Fruit fly (Drosophila melanogaster): ENCODE results near the gene CG2246.

The CG2246 gene

DNA sequence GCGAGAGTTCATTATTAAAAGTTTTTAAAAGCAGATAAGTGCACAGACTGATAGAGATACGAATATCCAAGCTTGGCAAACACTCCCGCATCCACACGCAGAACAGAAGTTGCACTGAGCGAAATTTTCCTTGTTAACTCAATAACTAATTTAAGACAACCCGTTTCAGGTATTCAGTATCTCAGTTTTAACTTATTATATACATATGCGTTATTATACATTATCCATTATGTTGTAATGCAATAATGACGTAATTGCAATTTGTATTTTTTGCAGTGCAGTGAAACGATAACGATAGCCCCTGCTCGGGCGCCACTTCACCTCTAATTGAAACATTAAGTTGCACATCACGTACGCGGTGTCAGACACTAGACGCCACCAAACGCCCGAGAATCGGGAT is 42.0 kb upstream of the CG2246 start (continued):
- TF ChIP-seq CG32772 (GFP tag; IDR thresholded peaks at IDR 0.05): peak; percentile 40; the same call in 1 of the 2 replicates
- TF ChIP-seq Max (GFP tag; optimal IDR thresholded peaks at IDR 0.05): no peak
- no peak for TF ChIP-seq psq (GFP tag; optimal IDR thresholded peaks at IDR 0.05)
- TF ChIP-seq Ada2b (GFP tag; IDR thresholded peaks at IDR 0.05): 0 out of 2 replicates have a peak, but pooled peaks have one; percentile 20
- peak; percentile 14 for TF ChIP-seq Sox102F (GFP tag; optimal IDR thresholded peaks at IDR 0.05)
- no peak for TF ChIP-seq Myb (GFP tag; optimal IDR thresholded peaks at IDR 0.05)
- no peak for TF ChIP-seq CG31388 (GFP tag; optimal IDR thresholded peaks at IDR 0.05)
- no peak for TF ChIP-seq CG7357 (GFP tag; IDR thresholded peaks at IDR 0.05)
- 0 out of 3 replicates have a peak, but pooled peaks have one; percentile 56 for TF ChIP-seq ci (GFP tag; IDR thresholded peaks at IDR 0.05)
- TF ChIP-seq vvl (GFP tag; IDR thresholded peaks at IDR 0.05): peak; percentile 25; the same call in 1 of the 2 replicates
- TF ChIP-seq dan (GFP tag; IDR thresholded peaks at IDR 0.05): no peak
- no peak for TF ChIP-seq ERR (GFP tag; optimal IDR thresholded peaks at IDR 0.05)
- no peak for TF ChIP-seq CG10543 (GFP tag; optimal IDR thresholded peaks at IDR 0.05)
- no peak for TF ChIP-seq Elba2 (GFP tag; optimal IDR thresholded peaks at IDR 0.05)
- peak; percentile 14 for TF ChIP-seq CG8388 (GFP tag; optimal IDR thresholded peaks at IDR 0.05)
- peak; percentile 19; the same call in 1 of the 2 replicates for TF ChIP-seq slbo (GFP tag; IDR thresholded peaks at IDR 0.05)
- TF ChIP-seq ind (GFP tag; optimal IDR thresholded peaks at IDR 0.05): peak; percentile 3
- TF ChIP-seq Hsf (GFP tag; optimal IDR thresholded peaks at IDR 0.05): peak; percentile 9
- TF ChIP-seq CG1233 (GFP tag; optimal IDR thresholded peaks at IDR 0.05): peak; percentile 15

DNA sequence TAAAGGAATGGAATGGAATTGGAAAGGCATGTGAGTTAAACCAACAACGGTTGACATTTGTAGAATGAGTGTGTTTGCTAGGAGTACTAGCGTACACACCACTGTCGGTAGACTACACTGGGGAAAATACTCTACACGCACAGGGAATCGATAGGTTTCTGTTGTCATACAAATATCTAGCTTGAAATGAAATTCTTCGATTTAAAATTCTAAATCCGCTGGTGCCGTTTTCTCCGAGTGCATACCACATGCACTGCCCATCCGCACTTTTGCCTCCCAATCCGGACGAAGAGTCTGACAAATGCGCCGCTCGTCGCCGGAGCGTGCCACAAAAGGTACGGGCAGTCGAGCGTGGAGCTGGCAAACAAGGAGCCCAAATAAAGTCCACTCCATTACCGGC is 27.6 kb upstream of the CG2246 start, which contains the start of gene CG2267:
Gene CG2267 (minus strand): TSS at position 101 of the 400 bp plus-strand sequence.
- TF ChIP-seq NK7.1 (GFP tag; optimal IDR thresholded peaks at IDR 0.05) (no peak), ato (GFP tag; IDR thresholded peaks at IDR 0.05; ENCODE audit: partially characterized antibody) (no peak), ems (GFP tag; optimal IDR thresholded peaks at IDR 0.05) (no peak), CrebB (tag; optimal IDR thresholded peaks at IDR 0.05) (no peak), Nf-YA (GFP tag; IDR thresholded peaks at IDR 0.05) (no peak), dpn (GFP tag; optimal IDR thresholded peaks at IDR 0.05) (no peak), CG17186 (GFP tag; optimal IDR thresholded peaks at IDR 0.05) (no peak), Dll (GFP tag; IDR thresholded peaks at IDR 0.05; ENCODE audit: partially characterized antibody) (no peak), fd102C (GFP tag; optimal IDR thresholded peaks at IDR 0.05) (no peak), NFAT (GFP tag; IDR thresholded peaks at IDR 0.05) (no peak), cwo (GFP tag; optimal IDR thresholded peaks at IDR 0.05) (no peak), CG2116 (GFP tag; optimal IDR thresholded peaks at IDR 0.05) (no peak), CG6689 (GFP tag; IDR thresholded peaks at IDR 0.05) (no peak), CG2199 (GFP tag; IDR thresholded peaks at IDR 0.05) (no peak)

DNA sequence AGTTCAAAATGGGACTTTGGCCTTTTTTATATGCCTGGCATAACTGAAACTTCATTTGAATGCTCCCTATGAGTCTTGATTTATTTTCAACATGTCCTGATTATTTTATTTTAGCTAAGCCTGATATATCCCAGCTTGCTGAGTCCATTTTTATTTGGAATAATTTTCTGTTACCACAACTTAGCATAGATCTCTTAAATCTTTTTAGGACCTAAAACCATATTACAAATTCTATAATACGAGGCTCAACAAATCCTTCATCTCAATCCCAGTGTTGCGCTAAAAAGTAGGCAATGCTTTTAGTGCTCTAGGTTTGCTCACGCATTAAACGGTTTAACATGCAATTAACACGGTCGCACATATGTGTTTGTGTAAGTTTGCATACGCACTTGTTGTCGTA is 20.5 kb upstream of the CG2246 start, which contains the start of gene CG44954:
Gene CG44954 (minus strand): TSS at position 101 of the 400 bp plus-strand sequence.
- no peak for TF ChIP-seq Meics (GFP tag; optimal IDR thresholded peaks at IDR 0.05)
- no peak for TF ChIP-seq Hsf (GFP tag; optimal IDR thresholded peaks at IDR 0.05)
- TF ChIP-seq gro (GFP tag; optimal IDR thresholded peaks at IDR 0.05): no peak

DNA sequence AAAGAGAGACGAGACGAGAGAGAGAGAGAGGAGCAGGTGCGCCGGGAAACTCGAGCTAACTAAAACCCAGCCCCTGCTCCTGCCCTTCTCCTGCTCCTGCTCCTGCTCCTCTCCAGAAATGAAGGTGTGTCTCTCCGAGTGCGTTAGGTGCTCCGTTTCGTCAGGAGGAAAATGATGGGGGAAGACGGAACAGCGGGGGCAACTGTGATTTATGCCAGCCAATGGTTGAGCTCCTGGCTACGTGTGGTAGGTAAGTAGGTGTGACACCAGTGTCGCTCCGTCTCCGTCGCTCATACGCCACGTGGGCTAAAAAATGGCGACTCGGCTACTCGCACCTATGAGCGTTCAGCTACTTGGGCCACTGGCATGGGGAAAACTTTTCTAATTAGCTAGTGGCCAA is 16.2 kb upstream of the CG2246 start:
- TF ChIP-seq CG6791 (GFP tag; IDR thresholded peaks at IDR 0.05; ENCODE audit: partially characterized antibody) (no peak), Deaf1 (tag; optimal IDR thresholded peaks at IDR 0.05) (peak; percentile 15), usp (GFP tag; optimal IDR thresholded peaks at IDR 0.05) (no peak), CG10321 (GFP tag; IDR thresholded peaks at IDR 0.05) (0 out of 2 replicates have a peak, but pooled peaks have one; percentile 22), Trl (optimal IDR thresholded peaks at IDR 0.05) (peak in 1 of 2 experiments; percentile 56), Trl (GFP tag; optimal IDR thresholded peaks at IDR 0.05) (no peak), Neu2 (GFP tag; optimal IDR thresholded peaks at IDR 0.05; ENCODE audit: borderline replicate concordance) (no peak), mld (GFP tag; IDR thresholded peaks at IDR 0.05; ENCODE audit: partially characterized antibody) (no peak), CG10147 (GFP tag; optimal IDR thresholded peaks at IDR 0.05) (no peak), Hr78 (GFP tag; optimal IDR thresholded peaks at IDR 0.05) (no peak), Nf-YC (tag; optimal IDR thresholded peaks at IDR 0.05) (peak; percentile 89), Nf-YB (GFP tag; optimal IDR thresholded peaks at IDR 0.05) (peak; percentile 83), sna (GFP tag; IDR thresholded peaks at IDR 0.05; ENCODE audit: partially characterized antibody) (no peak)

All from whole organism, embryonic.